Worm (Caenorhabditis elegans): ENCODE data around the gene F58H1.6.

Gene F58H1.6

ce11 chrV:11917186-11917585 is 25.2 kb upstream of the F58H1.6 start, which contains the start of gene R31.2:
Gene R31.2, plus strand, starts transcription at chrV:11917573.
- TF ChIP-seq dve-1 (tag; optimal IDR thresholded peaks at IDR 0.05), result no peak

DNA sequence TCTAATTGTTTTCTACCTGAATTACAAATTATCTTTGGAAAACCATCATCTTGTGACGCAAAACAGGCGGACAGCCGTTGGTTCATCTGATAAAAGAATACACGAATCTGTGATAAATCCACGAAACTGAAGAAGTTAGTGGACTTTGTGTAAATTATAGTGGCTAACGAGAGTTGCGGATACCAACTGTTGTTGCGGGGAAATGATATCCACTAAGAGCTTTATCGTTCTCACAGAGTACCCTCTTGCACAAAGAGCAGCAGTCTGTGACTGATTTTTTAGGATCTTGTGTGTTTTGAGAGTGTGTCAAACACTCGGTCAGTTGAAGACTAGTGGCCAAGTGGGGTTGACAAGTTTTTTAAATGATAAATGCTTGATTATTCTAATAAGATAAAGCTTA is 22.8 kb upstream of the F58H1.6 start:
- TF ChIP-seq hlh-8 (tag; optimal IDR thresholded peaks at IDR 0.05) (no peak), dve-1 (tag; optimal IDR thresholded peaks at IDR 0.05) (no peak), ceh-48 (tag; optimal IDR thresholded peaks at IDR 0.05) (no peak), ama-1 (optimal IDR thresholded peaks at IDR 0.05) (no peak), ceh-24 (tag; optimal IDR thresholded peaks at IDR 0.05) (no peak), pha-2 (tag; optimal IDR thresholded peaks at IDR 0.05) (no peak), che-1 (tag; optimal IDR thresholded peaks at IDR 0.05) (no peak)

ce11 chrV:11921229-11921628 is 21.2 kb upstream of the F58H1.6 start:
- peak; percentile 55 for TF ChIP-seq unc-55 (GFP tag; optimal IDR thresholded peaks at IDR 0.05)
- no peak for TF ChIP-seq nfya-1 (tag; optimal IDR thresholded peaks at IDR 0.05)

- TF ChIP-seq ets-4 (tag; optimal IDR thresholded peaks at IDR 0.05) (no peak), ceh-9 (tag; optimal IDR thresholded peaks at IDR 0.05) (no peak), fax-1 (tag; optimal IDR thresholded peaks at IDR 0.05) (no peak), rnt-1 (tag; optimal IDR thresholded peaks at IDR 0.05) (peak; percentile 4), ceh-19 (GFP tag; optimal IDR thresholded peaks at IDR 0.05) (no peak), hlh-6 (tag; optimal IDR thresholded peaks at IDR 0.05) (no peak), ama-1 (optimal IDR thresholded peaks at IDR 0.05) (no peak), nfya-1 (tag; optimal IDR thresholded peaks at IDR 0.05) (peak; percentile 19), unc-42 (tag; optimal IDR thresholded peaks at IDR 0.05) (no peak), ceh-45 (GFP tag; IDR thresholded peaks at IDR 0.05) (no peak), ceh-30 (tag; optimal IDR thresholded peaks at IDR 0.05) (no peak), nhr-11 (tag; optimal IDR thresholded peaks at IDR 0.05) (no peak), fkh-10 (GFP tag; optimal IDR thresholded peaks at IDR 0.05) (no peak), ref-2 (tag; optimal IDR thresholded peaks at IDR 0.05) (no peak), mec-3 (tag; optimal IDR thresholded peaks at IDR 0.05; ENCODE audit: borderline replicate concordance) (no peak), C08G9.2 (tag; optimal IDR thresholded peaks at IDR 0.05) (no peak), lim-6 (tag; optimal IDR thresholded peaks at IDR 0.05) (no peak), F13H6.1 (tag; optimal IDR thresholded peaks at IDR 0.05) (no peak), elt-2 (tag; optimal IDR thresholded peaks at IDR 0.05) (no peak), unc-55 (GFP tag; optimal IDR thresholded peaks at IDR 0.05) (peak; percentile 18), pqm-1 (tag; optimal IDR thresholded peaks at IDR 0.05) (no peak), eyg-1 (tag; optimal IDR thresholded peaks at IDR 0.05) (no peak), ceh-6 (GFP tag; optimal IDR thresholded peaks at IDR 0.05) (no peak), K02D7.2 (tag; optimal IDR thresholded peaks at IDR 0.05) (no peak), Y22D7AL.16 (tag; optimal IDR thresholded peaks at IDR 0.05) (no peak), pat-9 (tag; optimal IDR thresholded peaks at IDR 0.05) (no peak), hlh-13 (GFP tag; optimal IDR thresholded peaks at IDR 0.05) (no peak), unc-3 (GFP tag; conservative IDR thresholded peaks at IDR 0.05) (no peak), unc-3 (tag; optimal IDR thresholded peaks at IDR 0.05) (no peak), sdc-2 (tag; optimal IDR thresholded peaks at IDR 0.05) (no peak), madf-2 (tag; optimal IDR thresholded peaks at IDR 0.05) (no peak), ceh-14 (tag; optimal IDR thresholded peaks at IDR 0.05) (no peak), gmeb-2 (tag; optimal IDR thresholded peaks at IDR 0.05) (no peak), ahr-1 (tag; optimal IDR thresholded peaks at IDR 0.05) (no peak), pha-4 (tag; optimal IDR thresholded peaks at IDR 0.05) (no peak), K09A11.1 (tag; optimal IDR thresholded peaks at IDR 0.05; ENCODE audit: insufficient read depth) (no peak), tbx-7 (tag; optimal IDR thresholded peaks at IDR 0.05) (no peak), pag-3 (tag; optimal IDR thresholded peaks at IDR 0.05; ENCODE audit: borderline replicate concordance) (no peak), ceh-24 (tag; optimal IDR thresholded peaks at IDR 0.05) (no peak), ceh-31 (tag; optimal IDR thresholded peaks at IDR 0.05) (peak; percentile 45), dmd-4 (tag; optimal IDR thresholded peaks at IDR 0.05; ENCODE audit: borderline replicate concordance) (no peak)
Observed at ce11 chrV:11921689-11922517, 20.5 kb upstream of the F58H1.6 start.
